Fruit fly (Drosophila melanogaster): ENCODE measurements around the gene CG15525.

The CG15525 gene

DNA sequence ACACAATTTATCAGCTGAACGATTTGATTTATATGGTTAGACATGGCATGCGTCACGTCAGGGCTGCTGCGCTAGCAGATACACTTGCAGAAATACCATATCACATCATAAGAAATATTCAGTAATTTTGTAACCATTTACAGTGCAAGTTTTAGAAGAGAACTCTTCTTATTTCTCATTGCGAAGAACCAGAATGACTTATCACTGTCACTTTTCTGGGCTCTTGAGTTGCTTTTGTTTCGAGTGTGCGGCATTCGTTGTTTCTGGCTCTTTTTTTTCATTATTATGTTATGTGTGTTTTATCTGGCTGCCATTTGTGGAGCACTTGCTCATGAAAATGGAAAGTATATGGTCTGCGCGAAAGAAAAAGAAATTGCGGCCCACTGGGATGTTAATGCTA is 15.4 kb downstream of the CG15525 start (continued):
- TF ChIP-seq CG2889 (GFP tag; IDR thresholded peaks at IDR 0.05) (0 out of 3 replicates have a peak, but pooled peaks have one; percentile 18), Drgx (GFP tag; IDR thresholded peaks at IDR 0.05) (peak; percentile 77), prd (optimal IDR thresholded peaks at IDR 0.05) (no peak), prd (GFP tag; IDR thresholded peaks at IDR 0.05) (peak; percentile 25; the same call in 1 of the 3 replicates), unpg (GFP tag; optimal IDR thresholded peaks at IDR 0.05) (peak; percentile 17)

DNA sequence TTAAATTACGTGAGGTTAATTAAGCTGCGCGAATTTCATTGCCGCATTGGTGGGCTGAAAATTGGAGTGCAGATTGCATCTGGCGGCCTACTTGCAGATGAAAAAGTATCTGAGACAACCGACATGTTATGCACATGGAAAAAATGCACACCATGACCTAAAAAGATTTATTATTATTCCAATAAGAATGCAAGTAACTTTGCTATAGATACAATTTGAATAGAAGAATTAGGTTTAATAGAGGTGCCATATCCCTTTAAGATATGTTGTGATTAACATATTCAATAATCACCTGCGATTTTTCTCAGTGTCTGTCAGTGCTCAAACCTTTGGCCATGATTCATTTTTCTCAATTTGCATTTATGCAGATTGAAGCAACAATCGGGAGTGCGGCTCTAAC is 16.0 kb downstream of the CG15525 start:
- TF ChIP-seq E2f2 (GFP tag; IDR thresholded peaks at IDR 0.05), result no peak
- no peak for TF ChIP-seq Doc2 (GFP tag; IDR thresholded peaks at IDR 0.05)
- peak; percentile 59 for TF ChIP-seq Drgx (GFP tag; IDR thresholded peaks at IDR 0.05)
- no peak for TF ChIP-seq usp (GFP tag; optimal IDR thresholded peaks at IDR 0.05)
- TF ChIP-seq grn (GFP tag; optimal IDR thresholded peaks at IDR 0.05), result no peak
- no peak for TF ChIP-seq CG17328 (GFP tag; IDR thresholded peaks at IDR 0.05)
- TF ChIP-seq CG7745 (tag; optimal IDR thresholded peaks at IDR 0.05), result no peak
- no peak for TF ChIP-seq MESR4 (GFP tag; optimal IDR thresholded peaks at IDR 0.05)
- TF ChIP-seq sens (GFP tag), result peak; percentile 7
- no peak for TF ChIP-seq CG10274 (GFP tag; optimal IDR thresholded peaks at IDR 0.05)
- TF ChIP-seq wdn (GFP tag; IDR thresholded peaks at IDR 0.05), result no peak
- no peak for TF ChIP-seq emc (GFP tag; optimal IDR thresholded peaks at IDR 0.05)
- no peak for TF ChIP-seq trem (tag; optimal IDR thresholded peaks at IDR 0.05)
- no peak for TF ChIP-seq Nf-YC (tag; optimal IDR thresholded peaks at IDR 0.05)
- no peak for TF ChIP-seq seq (GFP tag; IDR thresholded peaks at IDR 0.05)
- peak; percentile 4 for TF ChIP-seq Sox102F (GFP tag; optimal IDR thresholded peaks at IDR 0.05)

DNA sequence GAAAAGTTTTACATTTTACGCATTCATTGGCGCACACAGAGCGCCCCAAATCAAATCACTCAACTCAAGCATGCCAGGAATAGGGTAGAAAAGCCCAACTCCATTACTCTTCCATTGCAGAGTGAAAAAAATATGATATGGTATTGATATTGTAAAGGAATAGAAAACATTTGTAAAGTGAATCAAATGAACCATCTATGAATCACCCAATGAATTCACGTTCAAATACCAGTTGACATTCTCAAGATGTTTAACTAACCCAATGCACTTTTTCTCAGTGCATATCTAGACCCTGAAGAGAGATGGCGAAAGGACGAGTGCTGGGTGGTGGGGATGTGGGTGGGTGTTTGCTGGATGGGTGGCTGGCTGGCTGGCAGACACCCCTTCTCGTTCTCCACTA is 18.9 kb downstream of the CG15525 start:
- TF ChIP-seq hkb (optimal IDR thresholded peaks at IDR 0.05) (no peak), hkb (GFP tag; IDR thresholded peaks at IDR 0.05) (peak; percentile 59), Hmr (GFP tag; optimal IDR thresholded peaks at IDR 0.05) (peak; percentile 53), pita (GFP tag; optimal IDR thresholded peaks at IDR 0.05) (no peak), CG4820 (GFP tag; optimal IDR thresholded peaks at IDR 0.05) (no peak), Meics (GFP tag; optimal IDR thresholded peaks at IDR 0.05) (peak; percentile 51), Stat92E (GFP tag; optimal IDR thresholded peaks at IDR 0.05) (no peak), CG2712 (tag; optimal IDR thresholded peaks at IDR 0.05) (peak; percentile 5), CG3281 (GFP tag; optimal IDR thresholded peaks at IDR 0.05) (peak; percentile 36), Ptx1 (GFP tag; IDR thresholded peaks at IDR 0.05) (peak; percentile 56; the same call in 1 of the 2 replicates), tin (GFP tag; optimal IDR thresholded peaks at IDR 0.05) (no peak), gem (tag; optimal IDR thresholded peaks at IDR 0.05) (peak; percentile 46), CG15479 (GFP tag; optimal IDR thresholded peaks at IDR 0.05) (no peak), so (GFP tag; IDR thresholded peaks at IDR 0.05) (no peak), Rfx (GFP tag; IDR thresholded peaks at IDR 0.05) (peak; percentile 51), Fer1 (GFP tag; optimal IDR thresholded peaks at IDR 0.05) (peak; percentile 69), Hr51 (GFP tag; optimal IDR thresholded peaks at IDR 0.05) (peak in 1 of 2 experiments; percentile 48), grau (tag; optimal IDR thresholded peaks at IDR 0.05) (peak; percentile 45), Six4 (GFP tag; optimal IDR thresholded peaks at IDR 0.05) (no peak), aop (GFP tag; IDR thresholded peaks at IDR 0.05) (no peak), Dref (GFP tag; IDR thresholded peaks at IDR 0.05) (no peak), sens (GFP tag) (peak; percentile 54), CG9437 (GFP tag; optimal IDR thresholded peaks at IDR 0.05) (no peak), mld (GFP tag; IDR thresholded peaks at IDR 0.05; ENCODE audit: partially characterized antibody) (no peak), Mes4 (GFP tag; optimal IDR thresholded peaks at IDR 0.05) (no peak), CG30020 (tag; optimal IDR thresholded peaks at IDR 0.05) (no peak), bbx (GFP tag; IDR thresholded peaks at IDR 0.05; ENCODE audit: partially characterized antibody) (no peak), CG11093 (GFP tag; IDR thresholded peaks at IDR 0.05) (no peak), ci (GFP tag; IDR thresholded peaks at IDR 0.05) (no peak), Doc2 (GFP tag; IDR thresholded peaks at IDR 0.05) (no peak), HLH4C (GFP tag; IDR thresholded peaks at IDR 0.05; ENCODE audit: partially characterized antibody) (no peak), CG30403 (GFP tag; optimal IDR thresholded peaks at IDR 0.05) (peak; percentile 13)
